Worm (Caenorhabditis elegans) whole organism, young adult: ENCODE data around the gene pho-12.

Experiments
- B0019.2 ChIP-seq: fragments of 200-800 bp; sonication (Bioruptor generic); conservative IDR thresholded peaks from 2 replicates; pipeline ENCODE4 v1.3.6; 2022; ENCODE audit warnings: missing genetic modification reagents, missing genetic modification characterization, missing compliant biosample characterization
- B0336.3 ChIP-seq: fragments of 200-800 bp; sonication (Bioruptor generic); IDR thresholded peaks from 2 replicates; pipeline ENCODE4 v1.3.6; 2022; ENCODE audit warnings: missing genetic modification characterization, missing compliant biosample characterization
- C06A6.2 ChIP-seq: fragments of 200-800 bp; sonication (Bioruptor generic); conservative IDR thresholded peaks from 2 replicates; pipeline ENCODE4 v1.3.6; 2022; ENCODE audit warnings: missing genetic modification characterization, missing compliant biosample characterization
- F10E7.11 ChIP-seq: sonication (generic microtip); optimal IDR thresholded peaks from 2 replicates; lab custom pipeline; 2017; ENCODE audit warnings: mild to moderate bottlenecking, missing genetic modification characterization, moderate library complexity, missing compliant biosample characterization
- F22D6.2 ChIP-seq: sonication (generic microtip); optimal IDR thresholded peaks from 2 replicates; lab custom pipeline; 2016; ENCODE audit warnings: mild to moderate bottlenecking, missing genetic modification characterization, missing compliant biosample characterization
- F33H1.4 ChIP-seq: fragments of 200-800 bp; sonication (Bioruptor generic); IDR thresholded peaks from 2 replicates; pipeline ENCODE4 v1.3.6; 2022; ENCODE audit warnings: missing genetic modification reagents, missing genetic modification characterization, missing compliant biosample characterization
- F52B5.7 ChIP-seq: sonication (generic microtip); optimal IDR thresholded peaks from 2 replicates; lab custom pipeline; 2016; ENCODE audit warnings: mild to moderate bottlenecking, missing genetic modification characterization, missing compliant biosample characterization
- T07F8.4 ChIP-seq: sonication (generic microtip); optimal IDR thresholded peaks from 2 replicates; lab custom pipeline; 2016; ENCODE audit warnings: mild to moderate bottlenecking, missing genetic modification characterization, moderate library complexity, missing compliant biosample characterization
- Y67H2A.10 ChIP-seq: fragments of 200-800 bp; sonication (Bioruptor generic); conservative IDR thresholded peaks from 2 replicates; pipeline ENCODE4 v1.3.6; 2022; ENCODE audit warnings: missing genetic modification reagents, missing genetic modification characterization, missing compliant biosample characterization
- Y79H2A.3 ChIP-seq: fragments of 200-800 bp; sonication (Bioruptor generic); conservative IDR thresholded peaks from 2 replicates; pipeline ENCODE4 v1.3.6; 2022; ENCODE audit warnings: missing genetic modification reagents, missing genetic modification characterization, missing compliant biosample characterization
- akir-1 ChIP-seq: fragments of 200-800 bp; sonication (Bioruptor generic); optimal IDR thresholded peaks from 2 replicates; lab custom pipeline; 2018; ENCODE audit warnings: mild to moderate bottlenecking, missing genetic modification characterization, moderate library complexity, missing compliant biosample characterization
- aptf-3 ChIP-seq: fragments of 200-800 bp; sonication (Bioruptor generic); IDR thresholded peaks from 2 replicates; pipeline ENCODE4 v1.3.6; 2022; ENCODE audit warnings: missing genetic modification characterization, missing compliant biosample characterization
- bed-2 ChIP-seq: fragments of 200-800 bp; sonication (Bioruptor generic); IDR thresholded peaks from 2 replicates; pipeline ENCODE4 v1.3.6; 2022; ENCODE audit warnings: missing genetic modification reagents, missing genetic modification characterization, missing compliant biosample characterization
- cebp-2 ChIP-seq: fragments of 200-800 bp; sonication (Bioruptor generic); IDR thresholded peaks from 2 replicates; pipeline ENCODE4 v1.3.6; 2022; ENCODE audit warnings: missing genetic modification characterization, missing compliant biosample characterization
- ceh-27 ChIP-seq: fragments of 200-800 bp; sonication (Bioruptor generic); optimal IDR thresholded peaks from 2 replicates; lab custom pipeline; 2018; ENCODE audit warnings: mild to moderate bottlenecking, missing genetic modification characterization, moderate library complexity, missing compliant biosample characterization
- ceh-58 ChIP-seq: fragments of 200-800 bp; sonication (Bioruptor generic); IDR thresholded peaks from 2 replicates; pipeline ENCODE4 v1.3.6; 2022; ENCODE audit warnings: missing genetic modification characterization, missing compliant biosample characterization
- ceh-79 ChIP-seq: sonication (generic microtip); optimal IDR thresholded peaks from 2 replicates; lab custom pipeline; 2017; ENCODE audit warnings: mild to moderate bottlenecking, missing genetic modification characterization, missing compliant biosample characterization
- dox-1 ChIP-seq: fragments of 200-800 bp; sonication (Bioruptor generic); IDR thresholded peaks from 2 replicates; pipeline ENCODE4 v1.3.6; 2022; ENCODE audit warnings: missing genetic modification reagents, missing genetic modification characterization, missing compliant biosample characterization
- dpff-1 ChIP-seq: sonication (generic microtip); optimal IDR thresholded peaks from 2 replicates; lab custom pipeline; 2017; ENCODE audit warnings: mild to moderate bottlenecking, missing genetic modification characterization, missing compliant biosample characterization
- egl-18 ChIP-seq: fragments of 200-800 bp; sonication (Bioruptor generic); IDR thresholded peaks from 2 replicates; pipeline ENCODE4 v1.3.6; 2022; ENCODE audit warnings: missing genetic modification reagents, missing genetic modification characterization, missing compliant biosample characterization
- egl-44 ChIP-seq: fragments of 200-800 bp; sonication (Bioruptor generic); IDR thresholded peaks from 2 replicates; pipeline ENCODE4 v1.3.6; 2022; ENCODE audit warnings: missing genetic modification reagents, missing genetic modification characterization, missing compliant biosample characterization
- hlh-26 ChIP-seq: fragments of 200-800 bp; sonication (Bioruptor generic); conservative IDR thresholded peaks from 2 replicates; pipeline ENCODE4 v1.3.6; 2022; ENCODE audit warnings: missing genetic modification reagents, missing genetic modification characterization, missing compliant biosample characterization
- hmg-1.2 ChIP-seq: fragments of 200-800 bp; sonication (Bioruptor generic); IDR thresholded peaks from 2 replicates; pipeline ENCODE4 v1.3.6; 2022; ENCODE audit warnings: missing genetic modification reagents, missing genetic modification characterization, missing compliant biosample characterization
- hrde-1 ChIP-seq: sonication (generic microtip); optimal IDR thresholded peaks from 2 replicates; lab custom pipeline; 2016; ENCODE audit warnings: missing genetic modification characterization, mild to moderate bottlenecking, missing compliant biosample characterization, moderate library complexity, missing genotype, missing genetic modification reagents, borderline replicate concordance
- lag-1 ChIP-seq: fragments of 200-800 bp; sonication (Bioruptor generic); IDR thresholded peaks from 2 replicates; pipeline ENCODE4 v1.3.6; 2022; ENCODE audit warnings: missing genetic modification reagents, missing genetic modification characterization, missing compliant biosample characterization
- lin-26 ChIP-seq: fragments of 200-800 bp; sonication (Bioruptor generic); IDR thresholded peaks from 2 replicates; pipeline ENCODE4 v1.3.6; 2022; ENCODE audit warnings: missing genetic modification reagents, missing genetic modification characterization, missing compliant biosample characterization
- lin-54 ChIP-seq: fragments of 200-800 bp; sonication (Bioruptor generic); optimal IDR thresholded peaks from 2 replicates; lab custom pipeline; 2018; ENCODE audit warnings: mild to moderate bottlenecking, missing genetic modification characterization, missing compliant biosample characterization
- lir-1 ChIP-seq: fragments of 200-800 bp; sonication (Bioruptor generic); conservative IDR thresholded peaks from 2 replicates; pipeline ENCODE4 v1.3.6; 2022; ENCODE audit warnings: missing genetic modification reagents, missing genetic modification characterization, missing compliant biosample characterization
- lsy-27 ChIP-seq: sonication (generic microtip); optimal IDR thresholded peaks from 2 replicates; lab custom pipeline; 2017; ENCODE audit warnings: missing genetic modification characterization, mild to moderate bottlenecking, missing compliant biosample characterization, antibody characterized with exemption, missing genotype, borderline replicate concordance; ENCODE audit not compliant: insufficient read depth
- madf-10 ChIP-seq: sonication (generic microtip); optimal IDR thresholded peaks from 2 replicates; lab custom pipeline; 2016; ENCODE audit warnings: mild to moderate bottlenecking, missing genetic modification characterization, missing compliant biosample characterization
- madf-6 ChIP-seq: fragments of 200-800 bp; sonication (Bioruptor generic); IDR thresholded peaks from 2 replicates; pipeline ENCODE4 v1.3.6; 2022; ENCODE audit warnings: missing genetic modification reagents, missing genetic modification characterization, missing compliant biosample characterization
- mcd-1 ChIP-seq: fragments of 200-800 bp; sonication (Bioruptor generic); IDR thresholded peaks from 2 replicates; pipeline ENCODE4 v1.3.6; 2022; ENCODE audit warnings: missing genetic modification reagents, missing genetic modification characterization, missing compliant biosample characterization
- mxl-1 ChIP-seq: sonication (generic microtip); optimal IDR thresholded peaks from 2 replicates; lab custom pipeline; 2016; ENCODE audit warnings: missing genetic modification characterization, missing compliant biosample characterization
- nfya-1 ChIP-seq: sonication (generic microtip); optimal IDR thresholded peaks from 2 replicates; lab custom pipeline; 2017; ENCODE audit warnings: antibody characterized with exemption, missing compliant biosample characterization, missing genetic modification characterization, borderline replicate concordance; ENCODE audit not compliant: insufficient read depth
- nfya-2 ChIP-seq: fragments of 200-800 bp; sonication (Bioruptor generic); IDR thresholded peaks from 2 replicates; pipeline ENCODE4 v1.3.6; 2022; ENCODE audit warnings: missing genetic modification reagents, missing genetic modification characterization, missing compliant biosample characterization
- nfyb-1 ChIP-seq: fragments of 200-800 bp; sonication (Bioruptor generic); IDR thresholded peaks from 2 replicates; pipeline ENCODE4 v1.3.6; 2022; ENCODE audit warnings: missing genetic modification reagents, missing genetic modification characterization, missing compliant biosample characterization
- nhr-179 ChIP-seq: sonication (generic microtip); optimal IDR thresholded peaks from 2 replicates; lab custom pipeline; 2016; ENCODE audit warnings: mild to moderate bottlenecking, missing genetic modification characterization, missing compliant biosample characterization
- nhr-27 ChIP-seq: fragments of 200-800 bp; sonication (Bioruptor generic); optimal IDR thresholded peaks from 2 replicates; lab custom pipeline; 2018; ENCODE audit warnings: mild to moderate bottlenecking, missing genetic modification characterization, moderate library complexity, missing compliant biosample characterization
- pbrm-1 ChIP-seq: fragments of 200-800 bp; sonication (Bioruptor generic); IDR thresholded peaks from 2 replicates; pipeline ENCODE4 v1.3.6; 2022; ENCODE audit warnings: missing genetic modification reagents, missing genetic modification characterization, missing compliant biosample characterization
- pha-4 ChIP-seq: fragments of 150-350 bp; sonication (generic microtip); optimal IDR thresholded peaks from 2 replicates; lab custom pipeline; 2014; ENCODE audit warnings: missing biosample characterization, missing genetic modification reagents, missing genetic modification characterization
- repo-1 ChIP-seq: sonication (generic microtip); optimal IDR thresholded peaks from 2 replicates; lab custom pipeline; 2017; ENCODE audit warnings: mild to moderate bottlenecking, missing genetic modification characterization, missing compliant biosample characterization
- somi-1 ChIP-seq: fragments of 200-800 bp; sonication (Bioruptor generic); optimal IDR thresholded peaks from 2 replicates; lab custom pipeline; 2018; ENCODE audit warnings: mild to moderate bottlenecking, missing genetic modification characterization, missing compliant biosample characterization
- ztf-18 ChIP-seq: sonication (generic microtip); optimal IDR thresholded peaks from 2 replicates; lab custom pipeline; 2016; ENCODE audit warnings: missing genotype, mild to moderate bottlenecking, missing genetic modification characterization, missing compliant biosample characterization
- ztf-22 ChIP-seq: fragments of 200-800 bp; sonication (Bioruptor generic); optimal IDR thresholded peaks from 2 replicates; lab custom pipeline; 2018; ENCODE audit warnings: mild to moderate bottlenecking, missing genetic modification characterization, moderate library complexity, missing compliant biosample characterization
- ztf-25 ChIP-seq: fragments of 200-800 bp; sonication (Bioruptor generic); IDR thresholded peaks from 2 replicates; pipeline ENCODE4 v1.3.6; 2022; ENCODE audit warnings: missing genetic modification reagents, missing genetic modification characterization, missing compliant biosample characterization
- ztf-26 ChIP-seq: sonication (generic microtip); optimal IDR thresholded peaks from 2 replicates; lab custom pipeline; 2017; ENCODE audit warnings: missing genetic modification characterization, missing compliant biosample characterization
- ztf-6 ChIP-seq: fragments of 200-800 bp; sonication (Bioruptor generic); IDR thresholded peaks from 2 replicates; pipeline ENCODE4 v1.3.6; 2022; ENCODE audit warnings: missing genetic modification reagents, missing genetic modification characterization, missing compliant biosample characterization

pho-12 gene

ce11 chrII:5058036-5058435, 2.6 kb downstream of the pho-12 start, which contains the start of gene C27A2.12:
C27A2.12 (minus strand) TSS chrII:5058136.
- TF ChIP-seq somi-1 (GFP tag; lab: Kevin White, UChicago), result no peak
- no peak for TF ChIP-seq bed-2 (GFP tag; lab: Robert Waterston, UW)
- no peak for TF ChIP-seq mxl-1
- TF ChIP-seq ztf-25 (GFP tag; lab: Robert Waterston, UW), result no peak
- TF ChIP-seq madf-6, result no peak
- no peak for TF ChIP-seq B0336.3
- TF ChIP-seq repo-1, result no peak
- TF ChIP-seq nfya-2 (GFP tag; lab: Robert Waterston, UW), result no peak
- no peak for TF ChIP-seq lsy-27 (tag; lab: Kevin White, UChicago)
- TF ChIP-seq, all 124 proteins: peak for 0

DNA sequence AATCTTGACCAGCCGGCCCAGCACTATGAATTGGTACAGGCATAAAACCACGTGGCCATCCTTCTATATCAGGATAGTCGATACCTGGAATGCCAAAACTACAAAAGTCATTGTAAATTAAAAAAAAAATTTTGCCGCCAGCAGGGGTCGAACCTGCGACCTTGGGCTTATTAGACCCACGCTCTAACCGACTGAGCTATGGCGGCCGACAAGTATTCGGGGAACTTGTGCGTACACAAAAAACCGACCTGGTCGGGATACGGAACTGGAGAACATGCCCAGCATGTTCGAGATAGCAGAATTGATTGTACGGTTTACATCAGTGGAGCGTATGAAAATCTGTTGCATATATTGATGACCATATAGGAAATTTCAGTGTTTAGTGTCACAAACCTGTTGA, 3.3 kb downstream of the pho-12 start:
- TF ChIP-seq T07F8.4 (tag; lab: Kevin White, UChicago) (peak; percentile 17), Y67H2A.10 (GFP tag; lab: Robert Waterston, UW) (no peak), pbrm-1 (GFP tag; lab: Robert Waterston, UW) (peak; percentile 74), ztf-26 (tag; lab: Kevin White, UChicago) (peak; percentile 63), F52B5.7 (tag; lab: Kevin White, UChicago) (no peak), ztf-18 (tag; lab: Kevin White, UChicago) (peak; percentile 32), F10E7.11 (tag; lab: Kevin White, UChicago) (no peak), lsy-27 (tag; lab: Kevin White, UChicago) (no peak), dpff-1 (tag; lab: Kevin White, UChicago) (no peak), lir-1 (no peak), F22D6.2 (tag; lab: Kevin White, UChicago) (no peak), egl-44 (0 out of 2 replicates have a peak, but pooled peaks have one; percentile 16), somi-1 (GFP tag; lab: Kevin White, UChicago) (no peak), mcd-1 (GFP tag; lab: Robert Waterston, UW) (peak; percentile 89), hlh-26 (GFP tag; lab: Robert Waterston, UW) (no peak), akir-1 (no peak), nhr-179 (tag; lab: Kevin White, UChicago) (no peak), lin-26 (peak; percentile 61; the same call in 1 of the 2 replicates), lag-1 (GFP tag; lab: Robert Waterston, UW) (no peak), egl-18 (no peak), ceh-79 (tag; lab: Kevin White, UChicago) (peak; percentile 19), lin-54 (GFP tag; lab: Kevin White, UChicago) (peak; percentile 64), ztf-22 (GFP tag; lab: Kevin White, UChicago) (no peak), hrde-1 (tag; lab: Kevin White, UChicago) (peak; percentile 20), ceh-27 (GFP tag; lab: Kevin White, UChicago) (peak; percentile 30), aptf-3 (GFP tag; lab: Robert Waterston, UW) (peak; percentile 86; the same call in 1 of the 2 replicates), C06A6.2 (GFP tag; lab: Robert Waterston, UW) (peak; percentile 63), nfyb-1 (GFP tag; lab: Robert Waterston, UW) (peak; percentile 88), ztf-25 (GFP tag; lab: Robert Waterston, UW) (no peak), nhr-27 (no peak), F33H1.4 (GFP tag; lab: Robert Waterston, UW) (peak; percentile 72), B0019.2 (0 out of 2 replicates have a peak, but pooled peaks have one; percentile 43), ceh-58 (GFP tag; lab: Robert Waterston, UW) (no peak), hmg-1.2 (GFP tag; lab: Robert Waterston, UW) (peak; percentile 74), dox-1 (GFP tag; lab: Robert Waterston, UW) (peak; percentile 89), pha-4 (no peak), ztf-6 (GFP tag; lab: Robert Waterston, UW) (no peak), madf-10 (tag; lab: Kevin White, UChicago) (peak; percentile 40), Y79H2A.3 (GFP tag; lab: Robert Waterston, UW) (no peak), cebp-2 (no peak), nfya-1 (tag; lab: Kevin White, UChicago) (no peak)
